Fruit fly (Drosophila melanogaster): Measurements from ENCODE around the gene CG15358.

DNA sequence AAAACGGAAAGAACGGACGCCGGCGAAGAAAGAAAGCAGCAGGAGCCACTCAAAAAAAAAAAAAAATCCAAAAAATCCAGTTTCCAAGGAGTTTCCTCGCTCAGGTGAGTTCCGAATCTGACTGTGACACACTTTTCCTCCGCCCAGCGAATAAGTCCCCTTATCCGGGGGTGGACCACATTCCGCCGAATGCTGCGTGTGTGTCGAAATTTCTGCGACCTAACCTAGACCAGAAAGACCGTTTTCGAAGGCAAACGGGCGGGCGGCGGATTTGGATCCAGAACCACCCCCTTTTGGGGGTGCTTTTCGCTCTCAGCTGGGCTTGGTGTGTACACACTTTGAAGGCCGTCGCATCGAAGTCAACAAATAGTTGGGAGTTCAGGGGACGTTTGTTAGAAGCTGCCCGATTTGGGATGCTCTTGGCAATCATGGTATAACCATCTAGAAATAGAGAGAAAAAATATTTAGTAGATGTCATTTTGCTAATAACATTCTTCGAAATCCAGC lies 2.3 kb upstream of the CG15358 start:
- TF ChIP-seq Crg-1 (GFP tag; optimal IDR thresholded peaks at IDR 0.05) = no peak
- TF ChIP-seq CG5204 (GFP tag; optimal IDR thresholded peaks at IDR 0.05) = no peak
- no peak for TF ChIP-seq CG12768 (GFP tag; optimal IDR thresholded peaks at IDR 0.05)
- no peak for TF ChIP-seq toe (GFP tag; optimal IDR thresholded peaks at IDR 0.05)
- no peak for TF ChIP-seq CG1620 (GFP tag; optimal IDR thresholded peaks at IDR 0.05)
